Fruit fly (Drosophila melanogaster) whole organism, pupa: ENCODE measurements around the gene CG2961.

Experiments
- CG10348 ChIP-seq: fragments of 200-800 bp; sonication (Bioruptor generic); IDR thresholded peaks from 2 replicates; pipeline ENCODE4 v1.3.6; 2022; ENCODE audit warnings: missing biosample characterization, missing genetic modification characterization
- CG32121 ChIP-seq: fragments of 200-800 bp; sonication (Bioruptor generic); IDR thresholded peaks from 2 replicates; pipeline ENCODE4 v1.3.6; 2022; ENCODE audit warnings: missing biosample characterization, missing genetic modification characterization
- CG34367 ChIP-seq: fragments of 200-800 bp; sonication (Bioruptor generic); optimal IDR thresholded peaks from 2 replicates; lab custom pipeline; 2018; ENCODE audit warnings: missing biosample characterization, mild to moderate bottlenecking, missing genetic modification characterization
- EcR ChIP-seq: fragments of 200-800 bp; sonication (Bioruptor generic); optimal IDR thresholded peaks from 3 replicates; lab custom pipeline; 2019; ENCODE audit warnings: missing biosample characterization, missing genetic modification characterization, mild to moderate bottlenecking, moderate library complexity, missing genetic modification reagents
- Snoo ChIP-seq: fragments of 200-800 bp; sonication (Bioruptor generic); optimal IDR thresholded peaks from 3 replicates; lab custom pipeline; 2017; ENCODE audit warnings: missing biosample characterization, mild to moderate bottlenecking, missing genetic modification characterization, inconsistent platforms
- gl ChIP-seq: fragments of 200-800 bp; sonication (Bioruptor generic); optimal IDR thresholded peaks from 2 replicates; lab custom pipeline; 2018; ENCODE audit warnings: missing biosample characterization, mild to moderate bottlenecking, missing genetic modification characterization

- TF ChIP-seq CG34367 (no peak), Snoo (tag; lab: Kevin White, UChicago) (no peak), CG10348 (GFP tag; lab: Robert Waterston, UW) (no peak), gl (no peak), CG32121 (GFP tag; lab: Robert Waterston, UW) (no peak), EcR (no peak)
Observed at dm6 chrX:10234024-10234520, 1.2 kb upstream of the CG2961 start.
